Fruit fly (Drosophila melanogaster): ENCODE measurements around the gene CG7860.

DNA sequence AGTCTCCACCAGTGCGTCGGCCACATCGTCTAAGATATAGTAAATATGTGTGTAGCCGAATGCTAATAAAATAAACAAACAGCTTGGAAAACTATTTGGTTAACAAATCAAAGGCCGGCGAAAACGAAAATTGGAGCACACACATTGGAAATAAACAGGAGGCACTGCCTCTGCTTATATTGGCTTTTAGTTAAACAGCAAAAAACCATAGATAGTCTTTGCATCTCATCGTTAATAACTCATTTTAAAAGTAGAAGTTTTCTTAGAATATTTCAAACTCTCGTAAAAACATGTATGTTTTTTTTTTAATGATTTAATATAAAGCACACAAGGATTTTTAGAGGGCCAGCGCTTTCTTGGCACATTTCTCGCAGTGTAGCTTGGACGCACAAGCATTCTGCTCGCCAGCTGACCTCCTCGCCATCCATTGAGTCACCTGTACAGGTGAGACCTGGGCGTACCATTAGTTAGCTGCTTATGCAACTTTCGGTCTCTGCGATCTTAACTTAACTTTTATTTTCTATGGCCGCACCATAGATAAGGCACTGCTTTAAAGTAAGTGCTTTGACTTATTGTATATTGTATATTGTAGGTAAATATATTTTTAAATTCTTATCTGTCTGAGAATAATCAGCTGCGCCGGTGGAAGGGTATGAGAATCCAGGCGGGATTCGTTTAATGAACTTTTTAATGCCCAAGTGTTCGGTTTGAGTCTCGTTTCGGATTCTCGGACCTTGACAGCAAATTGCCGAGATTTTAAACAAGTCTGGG lies 23.1 kb downstream of the CG7860 start:
- TF ChIP-seq CG8478 (optimal IDR thresholded peaks at IDR 0.05) (no peak), psq (optimal IDR thresholded peaks at IDR 0.05) (no peak), usp (GFP tag; optimal IDR thresholded peaks at IDR 0.05) (no peak), pan (optimal IDR thresholded peaks at IDR 0.05) (no peak)

Data from whole organism.